Fruit fly (Drosophila melanogaster): ENCODE measurements around the gene Srp54.
A peak's percentile ranks its signal among the peaks of the same experiment; 100 is the strongest.

- TF ChIP-seq CG7368 (GFP tag; optimal IDR thresholded peaks at IDR 0.05), result no peak
- TF ChIP-seq Hr39 (GFP tag; optimal IDR thresholded peaks at IDR 0.05), result no peak
- TF ChIP-seq CG31627 (GFP tag; optimal IDR thresholded peaks at IDR 0.05), result no peak
- no peak for TF ChIP-seq Eip75B (GFP tag; optimal IDR thresholded peaks at IDR 0.05)
- no peak for TF ChIP-seq OdsH (GFP tag; optimal IDR thresholded peaks at IDR 0.05)
- peak; percentile 55 for TF ChIP-seq Eip78C (GFP tag)
- TF ChIP-seq CG8319 (GFP tag; optimal IDR thresholded peaks at IDR 0.05), result no peak
- no peak for TF ChIP-seq CG6792 (GFP tag; optimal IDR thresholded peaks at IDR 0.05)
- TF ChIP-seq Met (GFP tag; optimal IDR thresholded peaks at IDR 0.05), result no peak
Observed at dm6 chr2L:9943521-9943920, 30.8 kb downstream of the Srp54 start.

Data from whole organism, prepupa.